Fruit fly (Drosophila melanogaster): ENCODE data around the gene CG42750.

The CG42750 gene

dm6 chr2L:18121367-18122230 lies 154.0 kb downstream of the CG42750 start (continued):
- TF ChIP-seq CG10431 (GFP tag; optimal IDR thresholded peaks at IDR 0.05) (no peak), ind (GFP tag; optimal IDR thresholded peaks at IDR 0.05) (peak; percentile 68), Atf3 (GFP tag; optimal IDR thresholded peaks at IDR 0.05) (no peak), CG11093 (GFP tag; IDR thresholded peaks at IDR 0.05) (no peak), ranshi (GFP tag; IDR thresholded peaks at IDR 0.05) (peak; percentile 27; the same call in 1 of the 2 replicates), CG16815 (GFP tag; optimal IDR thresholded peaks at IDR 0.05) (peak; percentile 5), nau (GFP tag; optimal IDR thresholded peaks at IDR 0.05) (peak; percentile 29), CG16863 (GFP tag; optimal IDR thresholded peaks at IDR 0.05) (peak; percentile 61), cas (GFP tag; IDR thresholded peaks at IDR 0.05) (no peak), insv (GFP tag; optimal IDR thresholded peaks at IDR 0.05) (no peak), MBD-R2 (GFP tag; IDR thresholded peaks at IDR 0.05) (no peak), pfk (GFP tag; optimal IDR thresholded peaks at IDR 0.05) (no peak), ken (GFP tag; IDR thresholded peaks at IDR 0.05) (no peak), CG10543 (GFP tag; optimal IDR thresholded peaks at IDR 0.05) (no peak), CG6854 (GFP tag; optimal IDR thresholded peaks at IDR 0.05) (no peak), bbx (GFP tag; IDR thresholded peaks at IDR 0.05; ENCODE audit: partially characterized antibody) (no peak), C15 (GFP tag; IDR thresholded peaks at IDR 0.05) (no peak), E2f2 (GFP tag; IDR thresholded peaks at IDR 0.05) (0 out of 2 replicates have a peak, but pooled peaks have one; percentile 19), CG13894 (tag; optimal IDR thresholded peaks at IDR 0.05) (no peak), Mad (GFP tag; optimal IDR thresholded peaks at IDR 0.05) (no peak), lov (optimal IDR thresholded peaks at IDR 0.05) (no peak), lov (GFP tag; IDR thresholded peaks at IDR 0.05) (no peak), CG6272 (GFP tag; IDR thresholded peaks at IDR 0.05) (no peak), BtbVII (GFP tag; optimal IDR thresholded peaks at IDR 0.05) (no peak), CG2129 (GFP tag; IDR thresholded peaks at IDR 0.05; ENCODE audit: partially characterized antibody) (no peak), CG12219 (GFP tag; optimal IDR thresholded peaks at IDR 0.05) (peak; percentile 12), NfI (GFP tag; optimal IDR thresholded peaks at IDR 0.05) (peak; percentile 24), CG8924 (tag; optimal IDR thresholded peaks at IDR 0.05) (no peak), maf-S (GFP tag; optimal IDR thresholded peaks at IDR 0.05) (no peak), corto (GFP tag; optimal IDR thresholded peaks at IDR 0.05) (peak; percentile 78), slp2 (GFP tag; optimal IDR thresholded peaks at IDR 0.05) (no peak), ERR (GFP tag; optimal IDR thresholded peaks at IDR 0.05) (no peak), Ets97D (GFP tag; optimal IDR thresholded peaks at IDR 0.05) (peak; percentile 14), onecut (GFP tag; IDR thresholded peaks at IDR 0.05) (no peak), CG11398 (GFP tag; optimal IDR thresholded peaks at IDR 0.05) (no peak), ci (GFP tag; IDR thresholded peaks at IDR 0.05) (0 out of 3 replicates have a peak, but pooled peaks have one; percentile 17), CG15696 (tag; optimal IDR thresholded peaks at IDR 0.05) (no peak), inv (GFP tag; IDR thresholded peaks at IDR 0.05; ENCODE audit: partially characterized antibody) (no peak), wor (GFP tag; IDR thresholded peaks at IDR 0.05) (no peak; the same call in 1 of the 2 replicates), ro (GFP tag; IDR thresholded peaks at IDR 0.05) (no peak), chif (GFP tag; optimal IDR thresholded peaks at IDR 0.05) (peak; percentile 28 to 35), exex (tag; optimal IDR thresholded peaks at IDR 0.05) (no peak), Dbx (GFP tag; IDR thresholded peaks at IDR 0.05) (0 out of 3 replicates have a peak, but pooled peaks have one; percentile 10), ewg (GFP tag; optimal IDR thresholded peaks at IDR 0.05) (peak; percentile 7), HmgZ (tag; optimal IDR thresholded peaks at IDR 0.05) (no peak), CG12299 (tag; optimal IDR thresholded peaks at IDR 0.05) (no peak), Xbp1 (GFP tag; optimal IDR thresholded peaks at IDR 0.05) (peak; percentile 53), CG13424 (tag; optimal IDR thresholded peaks at IDR 0.05) (peak; percentile 33), kay (GFP tag; optimal IDR thresholded peaks at IDR 0.05) (peak; percentile 14)

All from whole organism, embryonic.